Worm (Caenorhabditis elegans): ENCODE data around the gene hlh-31.

DNA sequence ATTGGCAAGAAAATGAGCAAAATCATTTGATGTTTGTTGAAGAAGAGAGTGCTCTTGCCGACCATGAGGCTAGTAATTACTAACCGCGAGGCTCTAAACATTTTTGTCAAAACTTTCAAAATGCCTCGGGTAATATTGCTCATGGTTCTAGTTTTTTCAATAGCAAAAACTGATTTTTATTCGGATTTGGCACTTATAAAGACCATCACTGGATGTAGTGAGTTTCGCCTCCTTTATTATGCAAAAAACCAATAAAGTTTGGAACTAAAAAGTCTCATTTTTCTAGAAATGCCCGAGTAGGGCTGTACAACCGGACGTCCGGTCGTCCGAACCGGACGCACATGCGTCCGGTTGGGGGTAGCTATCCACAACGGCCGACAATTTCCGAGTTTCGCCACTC lies 24.4 kb upstream of the hlh-31 start, which contains the start of the genes hpa-1 and irld-39:
- TF ChIP-seq R02D3.7 (tag; optimal IDR thresholded peaks at IDR 0.05) (no peak), aly-2 (tag; optimal IDR thresholded peaks at IDR 0.05) (no peak), ztf-11 (tag; optimal IDR thresholded peaks at IDR 0.05) (no peak), elt-3 (tag; optimal IDR thresholded peaks at IDR 0.05) (no peak)

All from whole organism, L3 larva.